Fruit fly (Drosophila melanogaster) whole organism, embryonic: ENCODE results near the gene MBD-R2.

Experiments
- B-H1 ChIP-seq: fragments of 200-800 bp; sonication (Bioruptor generic); IDR thresholded peaks from 3 replicates; pipeline ENCODE4 v1.3.6; 2022; ENCODE audit warnings: missing biosample characterization, missing genetic modification characterization
- B-H2 ChIP-seq: fragments of 200-800 bp; sonication (Bioruptor generic); optimal IDR thresholded peaks from 2 replicates; lab custom pipeline; 2018; ENCODE audit warnings: missing biosample characterization, mild to moderate bottlenecking, missing genetic modification characterization
- Blimp-1 ChIP-seq: fragments of 200-800 bp; sonication (Bioruptor generic); optimal IDR thresholded peaks from 3 replicates; lab custom pipeline; 2018; ENCODE audit warnings: missing biosample characterization, missing genetic modification characterization, mild to moderate bottlenecking, moderate library complexity, missing genetic modification reagents
- C15 ChIP-seq: fragments of 200-800 bp; sonication (Bioruptor generic); IDR thresholded peaks from 3 replicates; pipeline ENCODE4 v1.3.6; 2022; ENCODE audit warnings: missing biosample characterization, missing genetic modification characterization
- CG10654 ChIP-seq: fragments of 200-800 bp; sonication (Bioruptor generic); optimal IDR thresholded peaks from 2 replicates; lab custom pipeline; 2016; ENCODE audit warnings: missing biosample characterization, missing genetic modification characterization
- CG10959 ChIP-seq: fragments of 200-800 bp; sonication (Bioruptor generic); IDR thresholded peaks from 2 replicates; pipeline ENCODE4 v1.3.6; 2022; ENCODE audit warnings: missing biosample characterization, missing genetic modification characterization
- CG12071 ChIP-seq: fragments of 200-800 bp; sonication (Bioruptor generic); optimal IDR thresholded peaks from 3 replicates; lab custom pipeline; 2018; ENCODE audit warnings: missing biosample characterization, mild to moderate bottlenecking, missing genetic modification characterization
- CG14441 ChIP-seq: fragments of 200-800 bp; sonication (Bioruptor generic); IDR thresholded peaks from 2 replicates; pipeline ENCODE4 v1.3.6; 2022; ENCODE audit warnings: missing biosample characterization, missing genetic modification characterization
- CG14860 ChIP-seq: fragments of 200-800 bp; sonication (Bioruptor generic); IDR thresholded peaks from 3 replicates; pipeline ENCODE4 v1.3.6; 2022; ENCODE audit warnings: missing biosample characterization, missing genetic modification characterization; ENCODE audit not compliant: partially characterized antibody
- CG14965 ChIP-seq: fragments of 200-800 bp; sonication (Bioruptor generic); optimal IDR thresholded peaks from 2 replicates; lab custom pipeline; 2016; ENCODE audit warnings: missing biosample characterization, missing genetic modification characterization, borderline replicate concordance
- CG16815 ChIP-seq: fragments of 200-800 bp; sonication (Bioruptor generic); optimal IDR thresholded peaks from 3 replicates; lab custom pipeline; 2017; ENCODE audit warnings: missing biosample characterization, mild to moderate bottlenecking, missing genetic modification characterization
- CG17612 ChIP-seq: fragments of 200-800 bp; sonication (Bioruptor generic); IDR thresholded peaks from 2 replicates; pipeline ENCODE4 v1.3.6; 2022; ENCODE audit warnings: missing biosample characterization, missing genetic modification characterization
- CG2199 ChIP-seq: fragments of 200-800 bp; sonication (Bioruptor generic); IDR thresholded peaks from 3 replicates; pipeline ENCODE4 v1.3.6; 2022; ENCODE audit warnings: missing biosample characterization, missing genetic modification characterization
- CG2678 ChIP-seq: fragments of 200-800 bp; sonication (Bioruptor generic); optimal IDR thresholded peaks from 3 replicates; lab custom pipeline; 2019; ENCODE audit warnings: missing biosample characterization, mild to moderate bottlenecking, missing genetic modification characterization, moderate library complexity
- CG2875 ChIP-seq: fragments of 200-800 bp; sonication (Bioruptor generic); optimal IDR thresholded peaks from 2 replicates; lab custom pipeline; 2017; ENCODE audit warnings: missing biosample characterization, mild to moderate bottlenecking, missing genetic modification characterization, missing genetic modification reagents
- CG32767 ChIP-seq: fragments of 200-800 bp; sonication (Bioruptor generic); IDR thresholded peaks from 2 replicates; pipeline ENCODE4 v1.3.6; 2022; ENCODE audit warnings: missing biosample characterization, missing genetic modification characterization
- CG32772 ChIP-seq: fragments of 200-800 bp; sonication (Bioruptor generic); IDR thresholded peaks from 2 replicates; pipeline ENCODE4 v1.3.6; 2022; ENCODE audit warnings: missing biosample characterization, missing genetic modification characterization
- CG4424 ChIP-seq: fragments of 200-800 bp; sonication (Bioruptor generic); optimal IDR thresholded peaks from 3 replicates; lab custom pipeline; 2016; ENCODE audit warnings: missing biosample characterization, missing genetic modification characterization
- CG4707 ChIP-seq: fragments of 200-800 bp; sonication (Bioruptor generic); optimal IDR thresholded peaks from 2 replicates; lab custom pipeline; 2018; ENCODE audit warnings: missing biosample characterization, mild to moderate bottlenecking, missing genetic modification characterization, moderate library complexity
- CG6654 ChIP-seq: fragments of 200-800 bp; sonication (Bioruptor generic); optimal IDR thresholded peaks from 2 replicates; lab custom pipeline; 2017; ENCODE audit warnings: missing biosample characterization, mild to moderate bottlenecking, missing genetic modification characterization
- CG8359 ChIP-seq: fragments of 200-800 bp; sonication (Bioruptor generic); optimal IDR thresholded peaks from 2 replicates; lab custom pipeline; 2017; ENCODE audit warnings: missing biosample characterization, mild to moderate bottlenecking, missing genetic modification characterization, borderline replicate concordance
- CG9932 ChIP-seq: fragments of 200-800 bp; sonication (Bioruptor generic); IDR thresholded peaks from 2 replicates; pipeline ENCODE4 v1.3.6; 2022; ENCODE audit warnings: missing biosample characterization, missing genetic modification characterization
- D ChIP-seq, 2 experiments: fragments of 200-800 bp in 1 of 2; fragments of >200 bp in 1 of 2; sonication (Bioruptor generic) in 1 of 2; optimal IDR thresholded peaks; 2 replicates in 1 of 2; 3 replicates in 1 of 2; lab custom pipeline; 2017; ENCODE audit warnings: mild to moderate bottlenecking in 1 of 2, missing biosample characterization in 1 of 2, missing genetic modification characterization in 1 of 2, missing genetic modification reagents in 1 of 2
- HLH4C ChIP-seq: fragments of 200-800 bp; sonication (Bioruptor generic); IDR thresholded peaks from 3 replicates; pipeline ENCODE4 v1.3.6; 2022; ENCODE audit warnings: missing biosample characterization, missing genetic modification characterization; ENCODE audit not compliant: partially characterized antibody
- HmgD ChIP-seq: fragments of 200-800 bp; sonication (Bioruptor generic); optimal IDR thresholded peaks from 3 replicates; lab custom pipeline; 2016; ENCODE audit warnings: missing biosample characterization, missing genetic modification characterization
- Hr51 ChIP-seq, 2 experiments: fragments of 200-800 bp; sonication (Bioruptor generic); optimal IDR thresholded peaks; 2 replicates in 1 of 2; 3 replicates in 1 of 2; lab custom pipeline; 2016 to 2018; ENCODE audit warnings: missing biosample characterization in 2 of 2, missing genetic modification characterization in 2 of 2, mild to moderate bottlenecking in 1 of 2, moderate library complexity in 1 of 2
- Lpt ChIP-seq: fragments of >200 bp; optimal IDR thresholded peaks from 2 replicates; lab custom pipeline; 2018; ENCODE audit warnings: missing biosample characterization, missing genetic modification characterization
- ara ChIP-seq: fragments of 200-800 bp; sonication (Bioruptor generic); IDR thresholded peaks from 2 replicates; pipeline ENCODE4 v1.3.6; 2022; ENCODE audit warnings: missing biosample characterization, missing genetic modification characterization
- cas ChIP-seq: fragments of 200-800 bp; sonication (Bioruptor generic); IDR thresholded peaks from 2 replicates; pipeline ENCODE4 v1.3.6; 2022; ENCODE audit warnings: missing biosample characterization, missing genetic modification characterization
- dan ChIP-seq: fragments of 200-800 bp; sonication (Bioruptor generic); IDR thresholded peaks from 2 replicates; pipeline ENCODE4 v1.3.6; 2022; ENCODE audit warnings: missing biosample characterization, missing genetic modification characterization
- esg ChIP-seq: fragments of 200-800 bp; sonication (Bioruptor generic); conservative IDR thresholded peaks from 2 replicates; pipeline ENCODE4 v1.3.6; 2022; ENCODE audit warnings: missing biosample characterization, missing genetic modification characterization
- ftz-f1 ChIP-seq: fragments of 200-800 bp; sonication (Bioruptor generic); optimal IDR thresholded peaks from 2 replicates; lab custom pipeline; 2016; ENCODE audit warnings: missing biosample characterization, missing genetic modification characterization
- hbn ChIP-seq: fragments of 200-800 bp; sonication (Bioruptor generic); IDR thresholded peaks from 2 replicates; pipeline ENCODE4 v1.3.6; 2022; ENCODE audit warnings: missing biosample characterization, missing genetic modification characterization; ENCODE audit not compliant: partially characterized antibody
- klu ChIP-seq: fragments of 200-800 bp; sonication (Bioruptor generic); IDR thresholded peaks from 2 replicates; pipeline ENCODE4 v1.3.6; 2022; ENCODE audit warnings: missing biosample characterization, missing genetic modification characterization
- lov ChIP-seq, 2 experiments: fragments of 200-800 bp in 1 of 2; fragments of >200 bp in 1 of 2; sonication (Bioruptor generic) in 1 of 2; IDR thresholded peaks in 1 of 2; optimal IDR thresholded peaks in 1 of 2; 2 replicates in 1 of 2; 3 replicates in 1 of 2; pipeline versions ENCODE4 v1.3.6 to Lab custom; 2017 to 2022; ENCODE audit warnings: missing biosample characterization in 1 of 2, missing genetic modification characterization in 1 of 2
- mld ChIP-seq: fragments of 200-800 bp; sonication (Bioruptor generic); IDR thresholded peaks from 3 replicates; pipeline ENCODE4 v1.3.6; 2022; ENCODE audit warnings: missing biosample characterization, missing genetic modification characterization; ENCODE audit not compliant: partially characterized antibody
- onecut ChIP-seq: fragments of 200-800 bp; sonication (Bioruptor generic); IDR thresholded peaks from 2 replicates; pipeline ENCODE4 v1.3.6; 2022; ENCODE audit warnings: missing biosample characterization, missing genetic modification characterization
- org-1 ChIP-seq: fragments of 200-800 bp; sonication (Bioruptor generic); optimal IDR thresholded peaks from 2 replicates; lab custom pipeline; 2017; ENCODE audit warnings: missing biosample characterization, missing genetic modification characterization
- peb ChIP-seq: fragments of 200-800 bp; sonication (Bioruptor generic); IDR thresholded peaks from 2 replicates; pipeline ENCODE4 v1.3.6; 2022; ENCODE audit warnings: missing biosample characterization, missing genetic modification characterization
- pfk ChIP-seq: fragments of 200-800 bp; sonication (Bioruptor generic); optimal IDR thresholded peaks from 2 replicates; lab custom pipeline; 2018; ENCODE audit warnings: missing biosample characterization, mild to moderate bottlenecking, missing genetic modification characterization, moderate library complexity
- pita ChIP-seq: fragments of 200-800 bp; sonication (Bioruptor generic); optimal IDR thresholded peaks from 2 replicates; lab custom pipeline; 2017; ENCODE audit warnings: missing biosample characterization, mild to moderate bottlenecking, missing genetic modification characterization
- prd ChIP-seq, 3 experiments: fragments of >200 bp in 2 of 3; fragments of 200-800 bp in 1 of 3; sonication (Bioruptor generic) in 1 of 3; optimal IDR thresholded peaks in 2 of 3; IDR thresholded peaks in 1 of 3; 2 replicates in 2 of 3; 3 replicates in 1 of 3; pipeline versions ENCODE4 v1.3.6 to Lab custom; 2017 to 2022; ENCODE audit warnings: missing biosample characterization in 1 of 3, missing genetic modification characterization in 1 of 3
- sc ChIP-seq, 3 experiments: fragments of >200 bp in 2 of 3; fragments of 200-800 bp in 1 of 3; sonication (Bioruptor generic) in 1 of 3; optimal IDR thresholded peaks; 2 replicates in 2 of 3; 3 replicates in 1 of 3; lab custom pipeline; 2017; ENCODE audit warnings: mild to moderate bottlenecking in 1 of 3, missing biosample characterization in 1 of 3, missing genetic modification characterization in 1 of 3, missing genetic modification reagents in 1 of 3
- ssp ChIP-seq: fragments of 200-800 bp; sonication (Bioruptor generic); IDR thresholded peaks from 2 replicates; pipeline ENCODE4 v1.3.6; 2022; ENCODE audit warnings: missing biosample characterization, missing genetic modification characterization
- sug ChIP-seq: fragments of 200-800 bp; optimal IDR thresholded peaks from 2 replicates; lab custom pipeline; 2019; ENCODE audit warnings: missing biosample characterization, mild to moderate bottlenecking, missing genetic modification characterization, moderate library complexity
- tgo ChIP-seq: fragments of 200-800 bp; sonication (Bioruptor generic); IDR thresholded peaks from 3 replicates; pipeline ENCODE4 v1.3.6; 2022; ENCODE audit warnings: missing biosample characterization, missing genetic modification characterization
- tx ChIP-seq: fragments of 200-800 bp; sonication (Bioruptor generic); optimal IDR thresholded peaks from 2 replicates; lab custom pipeline; 2016; ENCODE audit warnings: missing biosample characterization, missing genetic modification characterization
- vnd ChIP-seq: fragments of 200-800 bp; sonication (Bioruptor generic); IDR thresholded peaks from 3 replicates; pipeline ENCODE4 v1.3.6; 2022; ENCODE audit warnings: missing biosample characterization, missing genetic modification characterization; ENCODE audit not compliant: partially characterized antibody

MBD-R2 gene

DNA sequence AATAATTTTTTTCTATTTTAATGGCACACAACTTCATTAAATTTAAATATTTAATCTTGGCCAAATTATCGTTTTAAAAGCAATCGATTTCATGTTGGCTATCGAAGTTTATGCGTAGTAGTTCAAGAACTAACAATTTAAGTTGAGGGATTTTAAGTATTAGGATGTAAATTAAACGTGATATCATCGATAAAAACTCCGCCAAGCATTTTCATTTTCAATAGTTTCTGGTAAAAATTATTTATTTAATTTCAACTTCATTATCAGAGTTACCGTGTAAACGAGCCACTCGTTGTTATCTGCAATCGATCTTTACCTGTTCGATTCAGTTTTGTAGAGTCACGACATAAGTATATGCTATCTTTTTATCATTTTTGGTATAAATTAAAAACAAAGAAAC, 46.9 kb upstream of the MBD-R2 start (continued):
- TF ChIP-seq hbn (GFP tag; lab: Robert Waterston, UW) (peak; percentile 36; the same call in 1 of the 2 replicates), CG2199 (GFP tag; lab: Robert Waterston, UW) (peak; percentile 94), C15 (peak; percentile 87), org-1 (GFP tag; lab: Kevin White, UChicago) (peak; percentile 90), CG4707 (GFP tag; lab: Kevin White, UChicago) (peak; percentile 94), CG12071 (GFP tag; lab: Kevin White, UChicago) (peak; percentile 100), CG4424 (GFP tag; lab: Kevin White, UChicago) (peak; percentile 99), ftz-f1 (GFP tag; lab: Kevin White, UChicago) (peak; percentile 45), CG2678 (peak; percentile 99), tx (GFP tag; lab: Kevin White, UChicago) (peak; percentile 84), CG14860 (GFP tag; lab: Robert Waterston, UW) (no peak), ssp (peak; percentile 76), esg (peak; percentile 93), Blimp-1 (GFP tag; lab: Kevin White, UChicago) (peak; percentile 97), pita (GFP tag; lab: Kevin White, UChicago) (no peak), CG17612 (GFP tag; lab: Robert Waterston, UW) (peak; percentile 79), Lpt (GFP tag; lab: Kevin White, UChicago) (no peak), klu (peak; percentile 86), peb (GFP tag; lab: Robert Waterston, UW) (peak; percentile 92), mld (GFP tag; lab: Robert Waterston, UW) (no peak), sug (peak; percentile 97), dan (peak; percentile 47; the same call in 1 of the 2 replicates), sc (optimal IDR thresholded peaks at IDR 0.05; lab: Kevin White, UChicago) (no peak), sc (GFP tag; optimal IDR thresholded peaks at IDR 0.05; lab: Kevin White, UChicago) (peak; percentile 94), cas (GFP tag; lab: Robert Waterston, UW) (peak; percentile 89), CG10959 (GFP tag; lab: Robert Waterston, UW) (peak; percentile 96), CG6654 (GFP tag; lab: Kevin White, UChicago) (peak; percentile 94), D (optimal IDR thresholded peaks at IDR 0.05; lab: Kevin White, UChicago) (no peak), D (GFP tag; optimal IDR thresholded peaks at IDR 0.05; lab: Kevin White, UChicago) (peak; percentile 96), ara (GFP tag; lab: Robert Waterston, UW) (peak; percentile 99), vnd (GFP tag; lab: Robert Waterston, UW) (no peak), CG14965 (GFP tag; lab: Kevin White, UChicago) (peak; percentile 89), pfk (peak; percentile 76), CG2875 (GFP tag; lab: Kevin White, UChicago) (peak; percentile 94), HmgD (GFP tag; lab: Kevin White, UChicago) (peak; percentile 93), B-H2 (GFP tag; lab: Kevin White, UChicago) (peak; percentile 98), B-H1 (peak; percentile 93; the same call in 2 of the 3 replicates), HLH4C (GFP tag; lab: Robert Waterston, UW) (0 out of 3 replicates have a peak, but pooled peaks have one; percentile 40), CG8359 (peak; percentile 92), CG14441 (GFP tag; lab: Robert Waterston, UW) (peak; percentile 95), lov (optimal IDR thresholded peaks at IDR 0.05; lab: Kevin White, UChicago) (no peak), lov (GFP tag; IDR thresholded peaks at IDR 0.05; lab: Robert Waterston, UW) (peak; percentile 98), CG16815 (peak; percentile 84), CG10654 (GFP tag; lab: Kevin White, UChicago) (peak; percentile 97), Hr51 (GFP tag; optimal IDR thresholded peaks at IDR 0.05; lab: Kevin White, UChicago) (peak; percentile 92 to 99), tgo (GFP tag; lab: Robert Waterston, UW) (peak; percentile 95), CG32767 (GFP tag; lab: Robert Waterston, UW) (peak; percentile 93), CG32772 (peak; percentile 88), prd (optimal IDR thresholded peaks at IDR 0.05; lab: Kevin White, UChicago) (no peak), prd (GFP tag; IDR thresholded peaks at IDR 0.05; lab: Robert Waterston, UW) (peak; percentile 97), onecut (peak; percentile 97), CG9932 (GFP tag; lab: Robert Waterston, UW) (no peak; the same call in 1 of the 2 replicates)
